Fruit fly (Drosophila melanogaster): ENCODE measurements around the gene CG31463.

- TF ChIP-seq EcR (GFP tag; optimal IDR thresholded peaks at IDR 0.05) (no peak), CG17806 (tag; optimal IDR thresholded peaks at IDR 0.05) (no peak), CG9948 (tag; optimal IDR thresholded peaks at IDR 0.05) (no peak), CG32121 (GFP tag; IDR thresholded peaks at IDR 0.05) (no peak), Pif1B (GFP tag; optimal IDR thresholded peaks at IDR 0.05) (no peak), CG4496 (GFP tag; IDR thresholded peaks at IDR 0.05) (no peak), Pif1A (GFP tag; optimal IDR thresholded peaks at IDR 0.05) (no peak), CG34367 (tag; optimal IDR thresholded peaks at IDR 0.05) (no peak)
Measured at dm6 chr3R:8326884-8327283, 34.7 kb downstream of the CG31463 start.
